Worm (Caenorhabditis elegans) whole organism, midembryonic: Measurements from ENCODE around the gene R08F11.4.

ENCODE experiments used
- cog-1 ChIP-seq: sonication (generic microtip); optimal IDR thresholded peaks from 2 replicates; lab custom pipeline; 2016; ENCODE audit warnings: missing genetic modification characterization, missing compliant biosample characterization
- klf-2 ChIP-seq: fragments of 200-800 bp; sonication (Bioruptor generic); conservative IDR thresholded peaks from 2 replicates; pipeline ENCODE4 v1.3.6; 2022; ENCODE audit warnings: missing genetic modification reagents, missing genetic modification characterization, missing compliant biosample characterization
- tab-1 ChIP-seq: fragments of 200-800 bp; sonication (Bioruptor generic); IDR thresholded peaks from 2 replicates; pipeline ENCODE4 v1.3.6; 2022; ENCODE audit warnings: missing genetic modification characterization, missing compliant biosample characterization
- ztf-29 ChIP-seq: fragments of 200-800 bp; sonication (Bioruptor generic); IDR thresholded peaks from 2 replicates; pipeline ENCODE4 v1.3.6; 2022; ENCODE audit warnings: missing genetic modification reagents, missing genetic modification characterization, missing compliant biosample characterization

DNA sequence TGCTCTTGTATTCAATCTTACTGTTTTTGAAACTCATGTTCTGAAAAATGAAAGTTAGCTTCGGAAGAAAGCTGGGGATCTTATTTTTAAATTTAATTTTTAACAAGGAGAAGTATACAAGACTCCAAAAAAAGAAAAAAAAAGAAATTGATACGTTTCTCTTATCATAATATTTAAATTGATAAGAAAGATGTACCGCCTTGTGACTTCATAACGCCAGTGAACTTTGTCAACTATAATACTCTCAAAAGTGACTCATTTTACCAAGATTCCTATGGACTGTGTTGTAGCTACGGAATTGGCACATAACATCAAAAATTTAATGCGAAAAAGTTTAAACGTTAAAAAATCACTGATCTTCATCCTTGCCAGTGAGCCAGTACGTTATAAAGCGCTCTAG, 46.4 kb upstream of the R08F11.4 start:
- TF ChIP-seq tab-1 (GFP tag; lab: Robert Waterston, UW) (no peak), ztf-29 (GFP tag; lab: Robert Waterston, UW) (no peak), cog-1 (no peak), klf-2 (no peak)
